Fruit fly (Drosophila melanogaster): Measurements from ENCODE around the gene JTBR.

The JTBR gene

DNA sequence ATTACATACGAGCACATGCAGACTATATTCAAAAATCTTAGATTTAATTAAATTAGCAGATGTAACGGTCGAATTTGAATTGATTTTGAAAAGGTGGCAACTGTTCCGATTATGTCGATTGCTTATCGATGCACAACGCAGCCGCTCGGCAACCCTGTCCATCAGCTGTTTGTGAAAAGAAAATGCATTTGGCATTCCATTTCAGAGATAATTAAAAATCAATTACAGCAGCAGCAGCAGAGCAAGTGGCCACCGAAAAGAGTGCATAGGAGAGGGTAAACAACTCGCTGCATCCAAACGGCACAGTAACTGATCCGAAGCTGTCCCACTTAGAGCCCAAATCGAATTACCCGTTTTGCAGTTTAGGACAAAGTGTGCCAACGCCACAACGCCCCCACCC is 4.0 kb downstream of the JTBR start, which contains the start of gene Patj (continued):
- TF ChIP-seq Dp (GFP tag; optimal IDR thresholded peaks at IDR 0.05) (peak; percentile 69), NFAT (GFP tag; IDR thresholded peaks at IDR 0.05) (no peak), MBD-R2 (GFP tag; IDR thresholded peaks at IDR 0.05) (peak; percentile 97), sens (GFP tag) (peak; percentile 29), dysf (GFP tag; IDR thresholded peaks at IDR 0.05) (no peak), zfh2 (GFP tag; optimal IDR thresholded peaks at IDR 0.05) (no peak), phol (tag; optimal IDR thresholded peaks at IDR 0.05) (peak; percentile 25), chm (GFP tag; IDR thresholded peaks at IDR 0.05) (no peak), wek (GFP tag; optimal IDR thresholded peaks at IDR 0.05) (no peak), CG18476 (GFP tag; optimal IDR thresholded peaks at IDR 0.05) (no peak), bbx (GFP tag; IDR thresholded peaks at IDR 0.05; ENCODE audit: partially characterized antibody) (no peak; the same call in 1 of the 2 replicates), Sry-β (GFP tag; optimal IDR thresholded peaks at IDR 0.05) (no peak), Sin3A (optimal IDR thresholded peaks at IDR 0.05) (peak; percentile 32), Abd-B (GFP tag; optimal IDR thresholded peaks at IDR 0.05) (no peak), chinmo (GFP tag; IDR thresholded peaks at IDR 0.05; ENCODE audit: partially characterized antibody) (peak; percentile 99), crol (GFP tag; IDR thresholded peaks at IDR 0.05) (no peak), Hr78 (GFP tag; optimal IDR thresholded peaks at IDR 0.05) (no peak), usp (GFP tag; optimal IDR thresholded peaks at IDR 0.05) (no peak), Sry-δ (GFP tag; optimal IDR thresholded peaks at IDR 0.05) (peak; percentile 48), CG16815 (GFP tag; optimal IDR thresholded peaks at IDR 0.05) (no peak), tio (GFP tag; optimal IDR thresholded peaks at IDR 0.05) (no peak), chif (GFP tag; optimal IDR thresholded peaks at IDR 0.05) (no peak), gfzf (GFP tag; optimal IDR thresholded peaks at IDR 0.05) (peak; percentile 34), gce (GFP tag; IDR thresholded peaks at IDR 0.05) (no peak), lilli (GFP tag; optimal IDR thresholded peaks at IDR 0.05) (no peak), Dll (GFP tag; IDR thresholded peaks at IDR 0.05; ENCODE audit: partially characterized antibody) (peak; percentile 52; the same call in 3 of the 4 replicates), zf30C (GFP tag; optimal IDR thresholded peaks at IDR 0.05) (no peak), CG9817 (tag; optimal IDR thresholded peaks at IDR 0.05) (no peak), CG13123 (GFP tag; optimal IDR thresholded peaks at IDR 0.05) (no peak), slp2 (GFP tag; optimal IDR thresholded peaks at IDR 0.05) (no peak), trh (GFP tag; optimal IDR thresholded peaks at IDR 0.05) (no peak), CG8765 (GFP tag; IDR thresholded peaks at IDR 0.05) (no peak), Awh (GFP tag; IDR thresholded peaks at IDR 0.05) (no peak), CG10274 (GFP tag; optimal IDR thresholded peaks at IDR 0.05) (no peak), Poxn (GFP tag; IDR thresholded peaks at IDR 0.05) (no peak), CG14860 (GFP tag; IDR thresholded peaks at IDR 0.05; ENCODE audit: partially characterized antibody) (peak; percentile 40; the same call in 1 of the 3 replicates), esg (GFP tag; conservative IDR thresholded peaks at IDR 0.05) (no peak), CG15479 (GFP tag; optimal IDR thresholded peaks at IDR 0.05) (no peak), CG12299 (tag; optimal IDR thresholded peaks at IDR 0.05) (no peak), CG12104 (GFP tag; optimal IDR thresholded peaks at IDR 0.05) (no peak), Chrac-16 (GFP tag; optimal IDR thresholded peaks at IDR 0.05) (no peak), hbn (GFP tag; IDR thresholded peaks at IDR 0.05; ENCODE audit: partially characterized antibody) (peak; percentile 37; the same call in 1 of the 2 replicates), CG2202 (tag; optimal IDR thresholded peaks at IDR 0.05) (no peak), disco-r (GFP tag; optimal IDR thresholded peaks at IDR 0.05) (no peak), CkIIα-i1 (GFP tag; IDR thresholded peaks at IDR 0.05) (no peak), zen2 (GFP tag; IDR thresholded peaks at IDR 0.05; ENCODE audit: partially characterized antibody) (peak; percentile 7; the same call in 1 of the 3 replicates), CG1233 (GFP tag; optimal IDR thresholded peaks at IDR 0.05) (no peak), CG15514 (GFP tag; optimal IDR thresholded peaks at IDR 0.05) (peak; percentile 85), CG9797 (GFP tag; optimal IDR thresholded peaks at IDR 0.05) (peak; percentile 24), CG12391 (tag; optimal IDR thresholded peaks at IDR 0.05) (no peak), CG2889 (GFP tag; IDR thresholded peaks at IDR 0.05) (no peak)
